Fruit fly (Drosophila melanogaster) S2 (cell line): ENCODE results near the gene RnpS1.

Experiments used
- CG8478 ChIP-seq: fragments of >200 bp; optimal IDR thresholded peaks from 2 replicates; lab custom pipeline; 2018
- CTCF ChIP-seq, 2 experiments: fragments of >200 bp; optimal IDR thresholded peaks; 2 replicates each; lab custom pipeline; 2018

DNA sequence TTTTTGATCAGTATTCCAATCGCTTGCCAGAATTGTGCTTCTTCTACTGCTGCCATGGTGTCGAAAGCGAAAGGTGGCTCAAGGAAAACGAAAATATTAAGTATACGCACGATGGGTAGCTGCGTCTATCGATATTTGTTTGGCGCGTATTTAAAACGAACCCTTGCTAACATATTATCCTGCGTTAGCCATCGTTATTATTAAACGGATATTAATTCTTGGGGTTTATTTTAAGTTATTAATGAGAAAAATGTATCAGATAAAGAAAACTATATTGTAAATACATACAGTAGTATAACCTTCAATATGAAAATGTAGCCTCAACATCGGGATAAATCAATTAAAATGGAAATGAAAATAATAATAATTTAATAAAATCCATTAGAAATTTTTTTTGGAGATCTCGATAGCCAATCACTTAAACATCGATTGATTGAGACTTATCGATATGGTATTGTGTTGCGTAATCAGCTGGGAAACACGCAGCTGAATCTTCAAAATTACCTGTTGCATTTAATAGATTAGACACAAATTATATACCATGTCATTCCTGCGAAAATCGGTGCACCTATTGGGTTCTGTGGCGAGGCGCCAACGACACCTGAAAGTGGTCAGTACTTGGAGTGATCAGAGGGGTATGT is 3.6 kb downstream of the RnpS1 start, which contains the start of the genes CG9386 and BckdhA:
- TF ChIP-seq CG8478 (lab: Kevin White, UChicago) (no peak), CTCF (optimal IDR thresholded peaks at IDR 0.05; lab: Kevin White, UChicago) (no peak)
